Worm (Caenorhabditis elegans): ENCODE measurements around the gene arrd-1.

- TF ChIP-seq pax-3 (tag; optimal IDR thresholded peaks at IDR 0.05) (no peak), ces-1 (GFP tag; optimal IDR thresholded peaks at IDR 0.05) (no peak), sox-4 (tag; optimal IDR thresholded peaks at IDR 0.05) (no peak), fkh-10 (GFP tag; optimal IDR thresholded peaks at IDR 0.05) (no peak), nhr-76 (tag; optimal IDR thresholded peaks at IDR 0.05) (no peak), egl-27 (tag; optimal IDR thresholded peaks at IDR 0.05) (no peak), ama-1 (optimal IDR thresholded peaks at IDR 0.05) (no peak), skn-1 (tag; optimal IDR thresholded peaks at IDR 0.05) (no peak), lin-15B (tag; optimal IDR thresholded peaks at IDR 0.05) (no peak), nhr-237 (tag; optimal IDR thresholded peaks at IDR 0.05) (no peak)
These were observed 24.0 kb downstream of the arrd-1 start for ce11 chrII:651324-651723.

All from whole organism, L1 larva.